Worm (Caenorhabditis elegans) whole organism, L4/young adult: Measurements from ENCODE around the gene K02A6.1.

ENCODE experiments used
- dao-5 ChIP-seq: sonication (generic microtip); optimal IDR thresholded peaks from 2 replicates; lab custom pipeline; 2016; ENCODE audit warnings: missing genotype, missing genetic modification characterization, moderate library complexity, missing compliant biosample characterization
- him-1 ChIP-seq: sonication (generic microtip); optimal IDR thresholded peaks from 2 replicates; lab custom pipeline; 2016; ENCODE audit warnings: missing genotype, missing genetic modification reagents, missing genetic modification characterization, missing compliant biosample characterization

DNA sequence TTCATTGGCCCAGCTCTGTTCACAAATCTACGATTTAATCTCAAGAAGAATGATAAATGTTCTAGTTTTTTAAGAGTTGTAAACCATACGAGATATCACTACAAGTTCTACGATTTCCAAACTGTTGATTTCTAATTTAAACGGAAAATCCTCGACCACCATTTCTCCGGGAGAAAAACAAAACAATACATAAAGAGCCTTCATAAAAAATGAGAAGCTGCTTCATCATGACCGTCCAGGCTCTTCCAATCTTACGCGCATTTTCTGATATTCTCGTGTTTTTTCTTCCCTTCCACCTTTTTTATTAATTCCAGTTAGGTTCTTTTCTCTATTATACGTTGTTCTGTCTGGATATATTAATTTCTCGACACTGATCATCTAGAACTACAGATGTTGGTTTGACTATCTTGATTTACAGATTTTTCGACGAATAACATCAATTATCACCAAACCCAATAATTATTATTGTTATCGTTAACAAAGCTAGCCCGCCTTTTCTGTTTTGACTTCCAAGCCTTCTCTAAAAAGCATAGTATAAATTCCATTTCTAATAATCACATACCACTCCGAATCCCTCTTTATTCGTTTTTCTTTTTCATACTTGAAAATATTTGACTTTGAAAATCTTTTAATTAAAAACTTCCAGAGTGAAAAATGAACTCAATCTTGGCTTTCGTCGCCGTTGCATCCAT is 5.0 kb upstream of the K02A6.1 start, which contains the start of gene C47D2.1:
- no peak for TF ChIP-seq him-1 (tag; lab: Kevin White, UChicago)
- TF ChIP-seq dao-5 (tag; lab: Kevin White, UChicago) = no peak
